Fruit fly (Drosophila melanogaster) whole organism, embryonic: ENCODE measurements around the gene Mnn1.

Experiments
- CG10979 ChIP-seq: fragments of 200-800 bp; sonication (Bioruptor generic); optimal IDR thresholded peaks from 2 replicates; lab custom pipeline; 2018; ENCODE audit warnings: missing biosample characterization, mild to moderate bottlenecking, missing genetic modification characterization, moderate library complexity
- CG13287 ChIP-seq: fragments of 200-800 bp; sonication (Bioruptor generic); IDR thresholded peaks from 2 replicates; pipeline ENCODE4 v1.3.6; 2022; ENCODE audit warnings: missing biosample characterization, missing genetic modification characterization; ENCODE audit not compliant: partially characterized antibody
- CG14965 ChIP-seq: fragments of 200-800 bp; sonication (Bioruptor generic); optimal IDR thresholded peaks from 2 replicates; lab custom pipeline; 2016; ENCODE audit warnings: missing biosample characterization, missing genetic modification characterization, borderline replicate concordance
- CG15269 ChIP-seq: fragments of 200-800 bp; sonication (Bioruptor generic); optimal IDR thresholded peaks from 2 replicates; lab custom pipeline; 2018; ENCODE audit warnings: missing biosample characterization, mild to moderate bottlenecking, missing genetic modification characterization, moderate library complexity
- CG17359 ChIP-seq: fragments of 200-800 bp; sonication (Bioruptor generic); optimal IDR thresholded peaks from 3 replicates; lab custom pipeline; 2018; ENCODE audit warnings: missing biosample characterization, mild to moderate bottlenecking, missing genetic modification characterization, moderate library complexity
- CG17361 ChIP-seq: fragments of 200-800 bp; sonication (Bioruptor generic); IDR thresholded peaks from 3 replicates; pipeline ENCODE4 v1.3.6; 2022; ENCODE audit warnings: missing biosample characterization, missing genetic modification characterization
- CG17385 ChIP-seq: fragments of 200-800 bp; sonication (Bioruptor generic); optimal IDR thresholded peaks from 3 replicates; lab custom pipeline; 2018; ENCODE audit warnings: missing biosample characterization, mild to moderate bottlenecking, missing genetic modification characterization
- CG18262 ChIP-seq: fragments of 200-800 bp; optimal IDR thresholded peaks from 3 replicates; lab custom pipeline; 2019; ENCODE audit warnings: missing biosample characterization, mild to moderate bottlenecking, missing genetic modification characterization, moderate library complexity
- CG18764 ChIP-seq: fragments of 200-800 bp; sonication (Bioruptor generic); optimal IDR thresholded peaks from 3 replicates; lab custom pipeline; 2016; ENCODE audit warnings: missing biosample characterization, missing genetic modification characterization
- CG2875 ChIP-seq: fragments of 200-800 bp; sonication (Bioruptor generic); optimal IDR thresholded peaks from 2 replicates; lab custom pipeline; 2017; ENCODE audit warnings: missing biosample characterization, mild to moderate bottlenecking, missing genetic modification characterization, missing genetic modification reagents
- CG3065 ChIP-seq: fragments of 200-800 bp; sonication (Bioruptor generic); optimal IDR thresholded peaks from 2 replicates; lab custom pipeline; 2016; ENCODE audit warnings: missing biosample characterization, missing genetic modification characterization
- CG31441 ChIP-seq: fragments of 200-800 bp; sonication (Bioruptor generic); IDR thresholded peaks from 2 replicates; pipeline ENCODE4 v1.3.6; 2022; ENCODE audit warnings: missing biosample characterization, missing genetic modification characterization
- CG32772 ChIP-seq: fragments of 200-800 bp; sonication (Bioruptor generic); IDR thresholded peaks from 2 replicates; pipeline ENCODE4 v1.3.6; 2022; ENCODE audit warnings: missing biosample characterization, missing genetic modification characterization
- CG34376 ChIP-seq: fragments of 200-800 bp; sonication (Bioruptor generic); optimal IDR thresholded peaks from 2 replicates; lab custom pipeline; 2018; ENCODE audit warnings: missing biosample characterization, mild to moderate bottlenecking, missing genetic modification characterization
- CG5245 ChIP-seq: fragments of 200-800 bp; sonication (Bioruptor generic); optimal IDR thresholded peaks from 3 replicates; lab custom pipeline; 2016; ENCODE audit warnings: missing biosample characterization, missing genetic modification characterization
- CG7963 ChIP-seq: fragments of 200-800 bp; sonication (Bioruptor generic); IDR thresholded peaks from 3 replicates; pipeline ENCODE4 v1.3.6; 2022; ENCODE audit warnings: missing biosample characterization, missing genetic modification characterization; ENCODE audit not compliant: partially characterized antibody
- CG8281 ChIP-seq: fragments of 200-800 bp; sonication (Bioruptor generic); optimal IDR thresholded peaks from 2 replicates; lab custom pipeline; 2018; ENCODE audit warnings: missing biosample characterization, mild to moderate bottlenecking, missing genetic modification characterization, moderate library complexity
- CG9437 ChIP-seq: fragments of 200-800 bp; sonication (Bioruptor generic); optimal IDR thresholded peaks from 2 replicates; lab custom pipeline; 2018; ENCODE audit warnings: missing biosample characterization, mild to moderate bottlenecking, missing genetic modification characterization
- CrebB ChIP-seq: fragments of 200-800 bp; sonication (Bioruptor generic); optimal IDR thresholded peaks from 3 replicates; lab custom pipeline; 2018; ENCODE audit warnings: missing biosample characterization, mild to moderate bottlenecking, missing genetic modification characterization
- Dll ChIP-seq: fragments of 200-800 bp; sonication (Bioruptor generic); IDR thresholded peaks from 4 replicates; pipeline ENCODE4 v1.3.6; 2022; ENCODE audit warnings: missing biosample characterization, missing genetic modification characterization; ENCODE audit not compliant: partially characterized antibody
- Fer2 ChIP-seq: fragments of 200-800 bp; sonication (Bioruptor generic); optimal IDR thresholded peaks from 2 replicates; lab custom pipeline; 2018; ENCODE audit warnings: missing biosample characterization, mild to moderate bottlenecking, missing genetic modification characterization, moderate library complexity
- HLH54F ChIP-seq: fragments of 200-800 bp; sonication (Bioruptor generic); optimal IDR thresholded peaks from 3 replicates; lab custom pipeline; 2016; ENCODE audit warnings: missing biosample characterization, missing genetic modification characterization
- Hsf ChIP-seq: fragments of 200-800 bp; sonication (Bioruptor generic); optimal IDR thresholded peaks from 3 replicates; lab custom pipeline; 2016; ENCODE audit warnings: missing biosample characterization, missing genetic modification characterization
- Oaz ChIP-seq: fragments of 200-800 bp; sonication (Bioruptor generic); IDR thresholded peaks from 2 replicates; pipeline ENCODE4 v1.3.6; 2022; ENCODE audit warnings: missing biosample characterization, missing genetic modification characterization
- Ptx1 ChIP-seq: fragments of 200-800 bp; sonication (Bioruptor generic); IDR thresholded peaks from 2 replicates; pipeline ENCODE4 v1.3.6; 2022; ENCODE audit warnings: missing biosample characterization, missing genetic modification characterization
- Rx ChIP-seq: fragments of 200-800 bp; sonication (Bioruptor generic); IDR thresholded peaks from 2 replicates; pipeline ENCODE4 v1.3.6; 2022; ENCODE audit warnings: missing biosample characterization, missing genetic modification characterization
- bigmax ChIP-seq: fragments of 200-800 bp; sonication (Bioruptor generic); optimal IDR thresholded peaks from 2 replicates; lab custom pipeline; 2018; ENCODE audit warnings: missing biosample characterization, mild to moderate bottlenecking, missing genetic modification characterization
- btn ChIP-seq: fragments of 200-800 bp; sonication (Bioruptor generic); optimal IDR thresholded peaks from 2 replicates; lab custom pipeline; 2016; ENCODE audit warnings: missing biosample characterization, missing genetic modification characterization
- dati ChIP-seq: fragments of 200-800 bp; sonication (Bioruptor generic); IDR thresholded peaks from 2 replicates; pipeline ENCODE4 v1.3.6; 2022; ENCODE audit warnings: missing biosample characterization, missing genetic modification characterization
- dimm ChIP-seq: fragments of 200-800 bp; sonication (Bioruptor generic); IDR thresholded peaks from 2 replicates; pipeline ENCODE4 v1.3.6; 2022; ENCODE audit warnings: missing biosample characterization, missing genetic modification characterization
- dmrt99B ChIP-seq: fragments of 200-800 bp; sonication (Bioruptor generic); optimal IDR thresholded peaks from 2 replicates; lab custom pipeline; 2018; ENCODE audit warnings: missing biosample characterization, mild to moderate bottlenecking, missing genetic modification characterization, moderate library complexity
- ems ChIP-seq: fragments of 200-800 bp; sonication (Bioruptor generic); optimal IDR thresholded peaks from 3 replicates; lab custom pipeline; 2016; ENCODE audit warnings: missing biosample characterization, missing genetic modification characterization
- fd64A ChIP-seq: fragments of 200-800 bp; sonication (Bioruptor generic); optimal IDR thresholded peaks from 3 replicates; lab custom pipeline; 2018; ENCODE audit warnings: missing biosample characterization, mild to moderate bottlenecking, missing genetic modification characterization
- fu2 ChIP-seq: fragments of 200-800 bp; sonication (Bioruptor generic); optimal IDR thresholded peaks from 2 replicates; lab custom pipeline; 2016; ENCODE audit warnings: missing biosample characterization, missing genetic modification characterization
- ham ChIP-seq: fragments of 200-800 bp; sonication (Bioruptor generic); IDR thresholded peaks from 2 replicates; pipeline ENCODE4 v1.3.6; 2022; ENCODE audit warnings: missing biosample characterization, missing genetic modification characterization
- hb ChIP-seq: fragments of 200-800 bp; sonication (Bioruptor generic); IDR thresholded peaks from 3 replicates; pipeline ENCODE4 v1.3.6; 2022; ENCODE audit warnings: missing biosample characterization, missing genetic modification characterization; ENCODE audit not compliant: partially characterized antibody
- jumu ChIP-seq: fragments of 200-800 bp; sonication (Bioruptor generic); optimal IDR thresholded peaks from 3 replicates; lab custom pipeline; 2016; ENCODE audit warnings: missing biosample characterization, missing genetic modification characterization
- knrl ChIP-seq: fragments of 200-800 bp; sonication (Bioruptor generic); IDR thresholded peaks from 3 replicates; pipeline ENCODE4 v1.3.6; 2022; ENCODE audit warnings: missing biosample characterization, missing genetic modification characterization; ENCODE audit not compliant: partially characterized antibody
- mam ChIP-seq: fragments of 200-800 bp; sonication (Bioruptor generic); optimal IDR thresholded peaks from 3 replicates; lab custom pipeline; 2016; ENCODE audit warnings: missing biosample characterization, missing genetic modification characterization
- mld ChIP-seq: fragments of 200-800 bp; sonication (Bioruptor generic); IDR thresholded peaks from 3 replicates; pipeline ENCODE4 v1.3.6; 2022; ENCODE audit warnings: missing biosample characterization, missing genetic modification characterization; ENCODE audit not compliant: partially characterized antibody
- odd ChIP-seq: fragments of 200-800 bp; sonication (Bioruptor generic); optimal IDR thresholded peaks from 2 replicates; lab custom pipeline; 2017; ENCODE audit warnings: missing biosample characterization, mild to moderate bottlenecking, missing genetic modification characterization
- pfk ChIP-seq: fragments of 200-800 bp; sonication (Bioruptor generic); optimal IDR thresholded peaks from 2 replicates; lab custom pipeline; 2018; ENCODE audit warnings: missing biosample characterization, mild to moderate bottlenecking, missing genetic modification characterization, moderate library complexity
- slbo ChIP-seq: fragments of 200-800 bp; sonication (Bioruptor generic); IDR thresholded peaks from 2 replicates; pipeline ENCODE4 v1.3.6; 2022; ENCODE audit warnings: missing biosample characterization, missing genetic modification characterization

Mnn1 gene

DNA sequence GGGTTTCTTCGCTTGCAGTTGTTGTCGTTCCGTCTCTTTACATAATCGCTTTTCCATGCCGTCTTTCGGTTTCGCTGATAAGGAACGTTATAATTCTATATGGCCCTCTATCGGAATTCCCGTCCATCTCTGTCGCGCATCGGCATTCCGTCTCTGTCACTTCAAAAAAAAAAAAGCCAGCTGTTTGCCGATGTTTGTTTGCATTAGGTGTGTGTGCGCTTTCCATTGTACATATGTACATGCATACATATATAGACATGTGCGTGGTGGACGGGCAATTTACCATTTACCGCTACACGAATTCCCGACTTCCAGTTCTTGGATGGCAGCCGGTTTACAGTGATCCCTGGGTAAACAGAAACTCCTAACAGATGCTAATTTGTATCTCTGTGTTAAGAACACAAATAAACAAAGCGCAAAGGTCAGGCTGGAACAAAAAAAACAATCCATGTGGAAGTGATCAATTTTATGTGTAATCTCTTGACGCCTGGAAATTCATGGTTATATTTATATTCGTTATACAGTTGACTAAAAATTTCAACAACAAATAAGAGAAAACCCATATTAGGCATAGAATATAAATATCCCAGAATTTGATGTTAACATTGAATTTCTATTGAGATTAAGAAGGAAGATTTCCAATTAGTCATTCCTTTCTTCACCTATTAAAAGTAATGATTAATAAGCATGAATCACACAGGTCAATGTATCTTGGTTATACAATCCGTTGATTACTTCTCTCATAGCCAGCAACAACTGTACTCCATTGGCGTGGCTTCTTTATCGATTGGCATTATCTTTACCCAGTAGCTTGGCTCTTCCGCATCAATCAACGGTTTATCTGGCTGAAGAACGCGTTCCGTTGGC is 12.8 kb upstream of the Mnn1 start (continued):
- no peak for TF ChIP-seq pfk (GFP tag; lab: Kevin White, UChicago)
- peak; percentile 25 for TF ChIP-seq dmrt99B (tag; lab: Kevin White, UChicago)
- peak; percentile 11 for TF ChIP-seq odd (GFP tag; lab: Kevin White, UChicago)
- TF ChIP-seq CG17385 = peak; percentile 11
- no peak for TF ChIP-seq fu2 (GFP tag; lab: Kevin White, UChicago)
- TF ChIP-seq CG10979 = no peak
- TF ChIP-seq CG17359 (tag; lab: Kevin White, UChicago) = peak; percentile 45
- TF ChIP-seq CG9437 = no peak
- no peak for TF ChIP-seq Hsf (GFP tag; lab: Kevin White, UChicago)
- no peak for TF ChIP-seq ham (GFP tag; lab: Robert Waterston, UW)
- TF ChIP-seq CG17361 (GFP tag; lab: Robert Waterston, UW) = 0 out of 3 replicates have a peak, but pooled peaks have one; percentile 38
- TF ChIP-seq CG32772 (GFP tag; lab: Robert Waterston, UW) = peak; percentile 78
- TF ChIP-seq fd64A = peak; percentile 40
- TF ChIP-seq Dll (GFP tag; lab: Robert Waterston, UW) = no peak
- no peak for TF ChIP-seq CG8281
- no peak for TF ChIP-seq Oaz (GFP tag; lab: Robert Waterston, UW)
- no peak for TF ChIP-seq slbo
- no peak for TF ChIP-seq jumu (GFP tag; lab: Kevin White, UChicago)
- peak; percentile 47 for TF ChIP-seq CG18262 (tag; lab: Kevin White, UChicago)
- TF ChIP-seq Ptx1 (GFP tag; lab: Robert Waterston, UW) = no peak
- no peak for TF ChIP-seq CG34376 (GFP tag; lab: Kevin White, UChicago)
- TF ChIP-seq Fer2 (tag; lab: Kevin White, UChicago) = no peak
- peak; percentile 76 for TF ChIP-seq CG2875 (GFP tag; lab: Kevin White, UChicago)
- no peak for TF ChIP-seq CG15269
- no peak for TF ChIP-seq btn (GFP tag; lab: Kevin White, UChicago)
- TF ChIP-seq mld (GFP tag; lab: Robert Waterston, UW) = no peak
- peak; percentile 21 for TF ChIP-seq HLH54F (GFP tag; lab: Kevin White, UChicago)
- no peak for TF ChIP-seq mam (GFP tag; lab: Kevin White, UChicago)
- no peak for TF ChIP-seq CG13287 (GFP tag; lab: Robert Waterston, UW)
- no peak for TF ChIP-seq hb (GFP tag; lab: Robert Waterston, UW)
- peak; percentile 28 for TF ChIP-seq CrebB (tag; lab: Kevin White, UChicago)
- 0 out of 2 replicates have a peak, but pooled peaks have one; percentile 17 for TF ChIP-seq CG31441 (GFP tag; lab: Robert Waterston, UW)
- no peak for TF ChIP-seq CG14965
- TF ChIP-seq CG18764 = no peak
- no peak for TF ChIP-seq CG3065 (GFP tag; lab: Kevin White, UChicago)
- no peak for TF ChIP-seq dimm (GFP tag; lab: Robert Waterston, UW)
- no peak for TF ChIP-seq CG7963 (GFP tag; lab: Robert Waterston, UW)
- no peak for TF ChIP-seq bigmax (GFP tag; lab: Kevin White, UChicago)
- TF ChIP-seq Rx = no peak
- TF ChIP-seq dati (GFP tag; lab: Robert Waterston, UW) = no peak
- no peak for TF ChIP-seq CG5245 (GFP tag; lab: Kevin White, UChicago)
- TF ChIP-seq knrl (GFP tag; lab: Robert Waterston, UW) = no peak
- TF ChIP-seq ems = no peak
